Fruit fly (Drosophila melanogaster) whole organism, embryonic: ENCODE results near the gene CG11811.
A peak's percentile ranks its signal among the peaks of the same experiment; 100 is the strongest.

Experiments used
- Antp ChIP-seq: fragments of 200-800 bp; sonication (Bioruptor generic); optimal IDR thresholded peaks from 3 replicates; lab custom pipeline; 2016; ENCODE audit warnings: missing biosample characterization, missing genetic modification characterization
- CG1024 ChIP-seq: fragments of 200-800 bp; sonication (Bioruptor generic); IDR thresholded peaks from 2 replicates; pipeline ENCODE4 v1.3.6; 2022; ENCODE audit warnings: missing biosample characterization, missing genetic modification characterization
- CG10543 ChIP-seq: fragments of 200-800 bp; sonication (Bioruptor generic); optimal IDR thresholded peaks from 3 replicates; lab custom pipeline; 2017; ENCODE audit warnings: missing biosample characterization, mild to moderate bottlenecking, missing genetic modification characterization, moderate library complexity
- CG11398 ChIP-seq: fragments of 200-800 bp; sonication (Bioruptor generic); optimal IDR thresholded peaks from 2 replicates; lab custom pipeline; 2016; ENCODE audit warnings: missing biosample characterization, missing genetic modification characterization
- CG11696 ChIP-seq: fragments of 200-800 bp; sonication (Bioruptor generic); IDR thresholded peaks from 2 replicates; pipeline ENCODE4 v1.3.6; 2022; ENCODE audit warnings: missing biosample characterization, missing genetic modification characterization
- CG12155 ChIP-seq: fragments of 200-800 bp; sonication (Bioruptor generic); optimal IDR thresholded peaks from 3 replicates; lab custom pipeline; 2016; ENCODE audit warnings: missing biosample characterization, missing genetic modification characterization
- CG12769 ChIP-seq: fragments of 200-800 bp; sonication (Bioruptor generic); optimal IDR thresholded peaks from 2 replicates; lab custom pipeline; 2019; ENCODE audit warnings: missing biosample characterization, mild to moderate bottlenecking, missing genetic modification characterization, moderate library complexity
- CG13624 ChIP-seq: fragments of 200-800 bp; sonication (Bioruptor generic); optimal IDR thresholded peaks from 2 replicates; lab custom pipeline; 2016; ENCODE audit warnings: missing biosample characterization, missing genetic modification characterization
- CG14014 ChIP-seq: fragments of 200-800 bp; sonication (Bioruptor generic); IDR thresholded peaks from 2 replicates; pipeline ENCODE4 v1.3.6; 2022; ENCODE audit warnings: missing biosample characterization, missing genetic modification characterization
- CG17568 ChIP-seq: fragments of 200-800 bp; sonication (Bioruptor generic); optimal IDR thresholded peaks from 2 replicates; lab custom pipeline; 2018; ENCODE audit warnings: missing biosample characterization, mild to moderate bottlenecking, missing genetic modification characterization, moderate library complexity
- CG18476 ChIP-seq: fragments of 200-800 bp; sonication (Bioruptor generic); optimal IDR thresholded peaks from 2 replicates; lab custom pipeline; 2016; ENCODE audit warnings: missing biosample characterization, mild to moderate bottlenecking, missing genetic modification characterization
- CG18619 ChIP-seq: fragments of 200-800 bp; sonication (Bioruptor generic); optimal IDR thresholded peaks from 3 replicates; lab custom pipeline; 2017; ENCODE audit warnings: missing biosample characterization, mild to moderate bottlenecking, missing genetic modification characterization
- CG30020 ChIP-seq: fragments of 200-800 bp; optimal IDR thresholded peaks from 2 replicates; lab custom pipeline; 2019; ENCODE audit warnings: missing biosample characterization, mild to moderate bottlenecking, missing genetic modification characterization, moderate library complexity
- CG6854 ChIP-seq: fragments of 200-800 bp; sonication (Bioruptor generic); optimal IDR thresholded peaks from 3 replicates; lab custom pipeline; 2017; ENCODE audit warnings: missing biosample characterization, mild to moderate bottlenecking, missing genetic modification characterization
- CG7271 ChIP-seq: fragments of 200-800 bp; sonication (Bioruptor generic); optimal IDR thresholded peaks from 2 replicates; lab custom pipeline; 2018; ENCODE audit warnings: missing biosample characterization, mild to moderate bottlenecking, missing genetic modification characterization, moderate library complexity
- CG8281 ChIP-seq: fragments of 200-800 bp; sonication (Bioruptor generic); optimal IDR thresholded peaks from 2 replicates; lab custom pipeline; 2018; ENCODE audit warnings: missing biosample characterization, mild to moderate bottlenecking, missing genetic modification characterization, moderate library complexity
- CG8388 ChIP-seq: fragments of 200-800 bp; sonication (Bioruptor generic); optimal IDR thresholded peaks from 2 replicates; lab custom pipeline; 2019; ENCODE audit warnings: missing biosample characterization, mild to moderate bottlenecking, missing genetic modification characterization, moderate library complexity
- CG9727 ChIP-seq: fragments of 200-800 bp; sonication (Bioruptor generic); optimal IDR thresholded peaks from 3 replicates; lab custom pipeline; 2017; ENCODE audit warnings: missing biosample characterization, mild to moderate bottlenecking, missing genetic modification characterization
- D ChIP-seq, 2 experiments: fragments of 200-800 bp in 1 of 2; fragments of >200 bp in 1 of 2; sonication (Bioruptor generic) in 1 of 2; optimal IDR thresholded peaks; 2 replicates in 1 of 2; 3 replicates in 1 of 2; lab custom pipeline; 2017; ENCODE audit warnings: mild to moderate bottlenecking in 1 of 2, missing biosample characterization in 1 of 2, missing genetic modification characterization in 1 of 2, missing genetic modification reagents in 1 of 2
- D19B ChIP-seq: fragments of 200-800 bp; sonication (Bioruptor generic); optimal IDR thresholded peaks from 2 replicates; lab custom pipeline; 2017; ENCODE audit warnings: missing biosample characterization, mild to moderate bottlenecking, missing genetic modification characterization
- Eip74EF ChIP-seq, 2 experiments: fragments of 200-800 bp in 1 of 2; fragments of >200 bp in 1 of 2; sonication (Bioruptor generic) in 1 of 2; optimal IDR thresholded peaks; 2 replicates each; lab custom pipeline; 2017 to 2019; ENCODE audit warnings: missing biosample characterization in 2 of 2, missing genetic modification characterization in 2 of 2, mild to moderate bottlenecking in 1 of 2, moderate library complexity in 1 of 2
- Ets65A ChIP-seq: fragments of 200-800 bp; sonication (Bioruptor generic); peaks from one replicate; lab custom pipeline; 2016; ENCODE audit warnings: missing biosample characterization, missing genetic modification characterization
- HLHmδ ChIP-seq: fragments of 200-800 bp; sonication (Bioruptor generic); optimal IDR thresholded peaks from 2 replicates; lab custom pipeline; 2018; ENCODE audit warnings: missing biosample characterization, mild to moderate bottlenecking, missing genetic modification characterization, moderate library complexity
- HmgD ChIP-seq: fragments of 200-800 bp; sonication (Bioruptor generic); optimal IDR thresholded peaks from 3 replicates; lab custom pipeline; 2016; ENCODE audit warnings: missing biosample characterization, missing genetic modification characterization
- Hmr ChIP-seq: fragments of 200-800 bp; sonication (Bioruptor generic); optimal IDR thresholded peaks from 3 replicates; lab custom pipeline; 2017; ENCODE audit warnings: mild to moderate bottlenecking, missing biosample characterization, missing genetic modification reagents, missing genetic modification characterization
- MBD-R2 ChIP-seq: fragments of 200-800 bp; sonication (Bioruptor generic); IDR thresholded peaks from 2 replicates; pipeline ENCODE4 v1.3.6; 2022; ENCODE audit warnings: missing biosample characterization, missing genetic modification characterization
- MESR4 ChIP-seq: fragments of 200-800 bp; sonication (Bioruptor generic); optimal IDR thresholded peaks from 2 replicates; lab custom pipeline; 2018; ENCODE audit warnings: missing biosample characterization, mild to moderate bottlenecking, missing genetic modification characterization, moderate library complexity
- Mad ChIP-seq: fragments of 200-800 bp; sonication (Bioruptor generic); optimal IDR thresholded peaks from 2 replicates; lab custom pipeline; 2016; ENCODE audit warnings: missing biosample characterization, missing genetic modification characterization
- Mrtf ChIP-seq: fragments of 200-800 bp; sonication (Bioruptor generic); IDR thresholded peaks from 3 replicates; pipeline ENCODE4 v1.3.6; 2022; ENCODE audit warnings: missing biosample characterization, missing genetic modification characterization
- NFAT ChIP-seq: fragments of 200-800 bp; sonication (Bioruptor generic); IDR thresholded peaks from 2 replicates; pipeline ENCODE4 v1.3.6; 2022; ENCODE audit warnings: missing biosample characterization, missing genetic modification characterization
- Ptx1 ChIP-seq: fragments of 200-800 bp; sonication (Bioruptor generic); IDR thresholded peaks from 2 replicates; pipeline ENCODE4 v1.3.6; 2022; ENCODE audit warnings: missing biosample characterization, missing genetic modification characterization
- Six4 ChIP-seq: fragments of 200-800 bp; sonication (Bioruptor generic); optimal IDR thresholded peaks from 2 replicates; lab custom pipeline; 2016; ENCODE audit warnings: missing biosample characterization, missing genetic modification characterization
- Taf1 ChIP-seq: fragments of 200-800 bp; sonication (Bioruptor generic); IDR thresholded peaks from 2 replicates; pipeline ENCODE4 v1.3.6; 2022; ENCODE audit warnings: missing biosample characterization, missing genetic modification characterization
- eve ChIP-seq, 2 experiments: fragments of >200 bp; optimal IDR thresholded peaks; 2 replicates each; lab custom pipeline; 2017; ENCODE audit warnings: missing biosample characterization in 2 of 2, missing genetic modification characterization in 2 of 2
- fd102C ChIP-seq: fragments of 200-800 bp; sonication (Bioruptor generic); optimal IDR thresholded peaks from 2 replicates; lab custom pipeline; 2018; ENCODE audit warnings: missing biosample characterization, mild to moderate bottlenecking, missing genetic modification characterization, moderate library complexity
- gcm2 ChIP-seq: fragments of 200-800 bp; sonication (Bioruptor generic); optimal IDR thresholded peaks from 2 replicates; lab custom pipeline; 2016; ENCODE audit warnings: missing biosample characterization, missing genetic modification characterization
- her ChIP-seq: fragments of 200-800 bp; sonication (Bioruptor generic); optimal IDR thresholded peaks from 2 replicates; lab custom pipeline; 2016; ENCODE audit warnings: missing biosample characterization, missing genetic modification characterization
- ind ChIP-seq: fragments of 200-800 bp; sonication (Bioruptor generic); optimal IDR thresholded peaks from 3 replicates; lab custom pipeline; 2016; ENCODE audit warnings: missing biosample characterization, missing genetic modification characterization
- jing ChIP-seq: fragments of 200-800 bp; sonication (Bioruptor generic); optimal IDR thresholded peaks from 2 replicates; lab custom pipeline; 2018; ENCODE audit warnings: missing biosample characterization, mild to moderate bottlenecking, missing genetic modification characterization
- jumu ChIP-seq: fragments of 200-800 bp; sonication (Bioruptor generic); optimal IDR thresholded peaks from 3 replicates; lab custom pipeline; 2016; ENCODE audit warnings: missing biosample characterization, missing genetic modification characterization
- oc ChIP-seq: fragments of 200-800 bp; sonication (Bioruptor generic); optimal IDR thresholded peaks from 2 replicates; lab custom pipeline; 2018; ENCODE audit warnings: missing biosample characterization, mild to moderate bottlenecking, missing genetic modification characterization, moderate library complexity
- peb ChIP-seq: fragments of 200-800 bp; sonication (Bioruptor generic); IDR thresholded peaks from 2 replicates; pipeline ENCODE4 v1.3.6; 2022; ENCODE audit warnings: missing biosample characterization, missing genetic modification characterization
- psq ChIP-seq: fragments of 200-800 bp; sonication (Bioruptor generic); optimal IDR thresholded peaks from 2 replicates; lab custom pipeline; 2017; ENCODE audit warnings: missing biosample characterization, missing genetic modification characterization
- rib ChIP-seq: fragments of 200-800 bp; sonication (Bioruptor generic); IDR thresholded peaks from 2 replicates; pipeline ENCODE4 v1.3.6; 2022; ENCODE audit warnings: missing biosample characterization, missing genetic modification characterization
- slbo ChIP-seq: fragments of 200-800 bp; sonication (Bioruptor generic); IDR thresholded peaks from 2 replicates; pipeline ENCODE4 v1.3.6; 2022; ENCODE audit warnings: missing biosample characterization, missing genetic modification characterization
- sug ChIP-seq: fragments of 200-800 bp; optimal IDR thresholded peaks from 2 replicates; lab custom pipeline; 2019; ENCODE audit warnings: missing biosample characterization, mild to moderate bottlenecking, missing genetic modification characterization, moderate library complexity
- tin ChIP-seq: fragments of 200-800 bp; sonication (Bioruptor generic); optimal IDR thresholded peaks from 3 replicates; lab custom pipeline; 2016; ENCODE audit warnings: missing biosample characterization, missing genetic modification characterization
- trh ChIP-seq: fragments of 200-800 bp; sonication (Bioruptor generic); optimal IDR thresholded peaks from 2 replicates; lab custom pipeline; 2016; ENCODE audit warnings: missing biosample characterization, missing genetic modification characterization
- zen2 ChIP-seq: fragments of 200-800 bp; sonication (Bioruptor generic); IDR thresholded peaks from 3 replicates; pipeline ENCODE4 v1.3.6; 2022; ENCODE audit warnings: missing biosample characterization, missing genetic modification characterization; ENCODE audit not compliant: partially characterized antibody

CG11811 gene

dm6 chr3L:10682725-10683367 lies 8.0 kb upstream of the CG11811 start (continued):
- TF ChIP-seq sug (tag; lab: Kevin White, UChicago): peak; percentile 99
- peak; percentile 93 for TF ChIP-seq trh (GFP tag; lab: Kevin White, UChicago)
- TF ChIP-seq jumu (GFP tag; lab: Kevin White, UChicago): peak; percentile 69
- peak; percentile 91 for TF ChIP-seq gcm2 (GFP tag; lab: Kevin White, UChicago)
- TF ChIP-seq Eip74EF (GFP tag; optimal IDR thresholded peaks at IDR 0.05; lab: Kevin White, UChicago): peak in 1 of 2 experiments; percentile 99
- peak; percentile 91 for TF ChIP-seq CG8281 (tag; lab: Kevin White, UChicago)
- TF ChIP-seq CG9727 (GFP tag; lab: Kevin White, UChicago): peak; percentile 99
- peak; percentile 94 for TF ChIP-seq Mrtf (GFP tag; lab: Robert Waterston, UW)
- peak; percentile 90 for TF ChIP-seq psq
- TF ChIP-seq fd102C (GFP tag; lab: Kevin White, UChicago): no peak
- peak; percentile 94 for TF ChIP-seq Mad (GFP tag; lab: Kevin White, UChicago)
- peak; percentile 99 for TF ChIP-seq CG18619
- peak; percentile 98 for TF ChIP-seq ind (GFP tag; lab: Kevin White, UChicago)
- TF ChIP-seq rib (GFP tag; lab: Robert Waterston, UW): peak; percentile 93
- peak; percentile 50 for TF ChIP-seq HmgD (GFP tag; lab: Kevin White, UChicago)
- TF ChIP-seq CG8388 (GFP tag; lab: Kevin White, UChicago): peak; percentile 97
- TF ChIP-seq CG7271 (tag; lab: Kevin White, UChicago): peak; percentile 72
- TF ChIP-seq MESR4 (GFP tag; lab: Kevin White, UChicago): peak; percentile 29
- peak; percentile 84 for TF ChIP-seq CG1024 (GFP tag; lab: Robert Waterston, UW)
- peak; percentile 92 for TF ChIP-seq jing (GFP tag; lab: Kevin White, UChicago)
- TF ChIP-seq Antp (GFP tag; lab: Kevin White, UChicago): peak; percentile 81
- peak; percentile 82 for TF ChIP-seq CG11398 (GFP tag; lab: Kevin White, UChicago)
- no peak for TF ChIP-seq D (optimal IDR thresholded peaks at IDR 0.05; lab: Kevin White, UChicago)
- TF ChIP-seq D (GFP tag; optimal IDR thresholded peaks at IDR 0.05; lab: Kevin White, UChicago): peak; percentile 99
- peak; percentile 96 for TF ChIP-seq CG18476 (GFP tag; lab: Kevin White, UChicago)
- peak; percentile 99 for TF ChIP-seq CG12155 (GFP tag; lab: Kevin White, UChicago)
- peak; percentile 97 for TF ChIP-seq Six4 (GFP tag; lab: Kevin White, UChicago)
- peak; percentile 92 for TF ChIP-seq Taf1
- TF ChIP-seq eve (GFP tag; optimal IDR thresholded peaks at IDR 0.05; lab: Kevin White, UChicago): peak in 1 of 2 experiments; percentile 99
- TF ChIP-seq oc: peak; percentile 96
- peak; percentile 97 for TF ChIP-seq CG14014 (GFP tag; lab: Robert Waterston, UW)
- peak; percentile 83 for TF ChIP-seq HLHmδ
- TF ChIP-seq CG13624 (GFP tag; lab: Kevin White, UChicago): peak; percentile 84
- TF ChIP-seq Ets65A (GFP tag; lab: Kevin White, UChicago): peak; percentile 94
- peak; percentile 89 for TF ChIP-seq CG30020 (tag; lab: Kevin White, UChicago)
- TF ChIP-seq CG17568 (GFP tag; lab: Kevin White, UChicago): peak; percentile 94
- TF ChIP-seq D19B (GFP tag; lab: Kevin White, UChicago): peak; percentile 94
- TF ChIP-seq tin (GFP tag; lab: Kevin White, UChicago): peak; percentile 97
- TF ChIP-seq slbo (GFP tag; lab: Robert Waterston, UW): peak; percentile 97
- peak; percentile 52 for TF ChIP-seq her (GFP tag; lab: Kevin White, UChicago)
- TF ChIP-seq Ptx1: peak; percentile 99
- peak; percentile 83 for TF ChIP-seq MBD-R2 (GFP tag; lab: Robert Waterston, UW)
- peak; percentile 94 for TF ChIP-seq peb (GFP tag; lab: Robert Waterston, UW)
- TF ChIP-seq CG6854 (GFP tag; lab: Kevin White, UChicago): peak; percentile 98
- peak; percentile 86 for TF ChIP-seq NFAT (GFP tag; lab: Robert Waterston, UW)
- TF ChIP-seq CG12769 (tag; lab: Kevin White, UChicago): peak; percentile 80
- TF ChIP-seq Hmr (GFP tag; lab: Kevin White, UChicago): peak; percentile 99
- TF ChIP-seq zen2 (GFP tag; lab: Robert Waterston, UW): no peak
- TF ChIP-seq CG11696: peak; percentile 80
- peak; percentile 99 for TF ChIP-seq CG10543 (GFP tag; lab: Kevin White, UChicago)
